Fruit fly (Drosophila melanogaster): ENCODE data around the gene Polr2J.
A peak's percentile ranks its signal among the peaks of the same experiment; 100 is the strongest.

The Polr2J gene

dm6 chr2L:17421366-17421765 is 11.2 kb upstream of the Polr2J start (continued):
- TF ChIP-seq Sox15 (GFP tag; optimal IDR thresholded peaks at IDR 0.05) (peak; percentile 3), CG6854 (GFP tag; optimal IDR thresholded peaks at IDR 0.05) (no peak), CG11902 (GFP tag; optimal IDR thresholded peaks at IDR 0.05) (no peak)

DNA sequence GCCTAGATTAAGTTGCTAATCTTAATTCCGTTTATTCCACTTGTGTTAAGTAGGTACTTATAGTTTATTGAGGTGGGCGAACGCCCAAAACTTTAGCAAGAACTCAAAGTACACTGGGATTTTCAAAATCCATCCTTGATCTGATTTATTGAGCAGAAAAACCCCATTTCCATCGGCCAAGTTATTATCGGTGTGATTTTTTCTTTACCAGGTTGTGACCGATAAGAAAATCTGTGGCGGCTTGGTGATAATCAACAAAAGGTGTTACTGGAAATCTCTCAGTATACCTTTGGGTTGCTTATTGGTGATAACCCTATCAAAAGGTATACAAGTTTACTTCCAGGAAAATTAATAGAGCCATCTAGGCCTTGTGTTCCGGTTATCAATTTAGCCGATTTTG is 10.2 kb upstream of the Polr2J start:
- TF ChIP-seq Lpt (GFP tag; optimal IDR thresholded peaks at IDR 0.05) (no peak), Hr38 (GFP tag; optimal IDR thresholded peaks at IDR 0.05) (no peak), ss (GFP tag; optimal IDR thresholded peaks at IDR 0.05) (no peak), Blimp-1 (GFP tag; optimal IDR thresholded peaks at IDR 0.05) (no peak), Met (GFP tag; optimal IDR thresholded peaks at IDR 0.05) (no peak), CG6276 (GFP tag; optimal IDR thresholded peaks at IDR 0.05) (no peak), Gug (GFP tag; IDR thresholded peaks at IDR 0.05) (no peak), Sox15 (GFP tag; optimal IDR thresholded peaks at IDR 0.05) (no peak), esn (GFP tag; optimal IDR thresholded peaks at IDR 0.05) (no peak)

DNA sequence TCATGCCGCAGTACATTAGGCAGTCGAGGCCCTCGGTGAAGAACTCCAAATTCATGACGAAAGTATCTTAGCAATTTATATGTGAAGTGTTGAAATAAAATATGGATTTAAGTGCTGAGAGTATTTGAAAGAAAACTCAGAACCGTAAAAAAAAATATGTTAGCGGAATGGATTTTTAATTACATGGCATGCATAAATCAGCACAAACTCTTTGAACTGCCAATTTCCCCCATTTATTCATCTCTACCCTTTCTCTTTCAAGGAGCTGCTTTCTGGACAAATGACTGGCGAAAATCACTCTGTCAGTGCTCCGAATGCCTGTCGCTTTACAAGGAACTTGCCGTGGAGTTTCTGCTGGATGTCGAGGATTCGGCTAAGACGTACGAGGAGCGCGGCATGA is 2.3 kb upstream of the Polr2J start, which contains the start of gene Rsph9:
TSS of gene Rsph9 (minus strand) at position 101 of the 400 bp plus-strand sequence.
- TF ChIP-seq Gug (GFP tag; IDR thresholded peaks at IDR 0.05) (no peak), CG8632 (GFP tag; optimal IDR thresholded peaks at IDR 0.05) (no peak), achi (GFP tag; optimal IDR thresholded peaks at IDR 0.05) (no peak), CG11294 (GFP tag; IDR thresholded peaks at IDR 0.05) (no peak), Smox (GFP tag; optimal IDR thresholded peaks at IDR 0.05) (no peak), OdsH (GFP tag; optimal IDR thresholded peaks at IDR 0.05) (no peak), CG15336 (GFP tag; IDR thresholded peaks at IDR 0.05) (no peak), fd85E (GFP tag; optimal IDR thresholded peaks at IDR 0.05) (no peak), Ets21C (GFP tag; optimal IDR thresholded peaks at IDR 0.05) (no peak), cyc (GFP tag; optimal IDR thresholded peaks at IDR 0.05) (no peak), CG6792 (GFP tag; optimal IDR thresholded peaks at IDR 0.05) (no peak), CG32006 (GFP tag; optimal IDR thresholded peaks at IDR 0.05) (no peak), CG7368 (GFP tag; optimal IDR thresholded peaks at IDR 0.05) (no peak), Sox102F (GFP tag; optimal IDR thresholded peaks at IDR 0.05) (no peak), CG16779 (tag; optimal IDR thresholded peaks at IDR 0.05) (no peak), CG34406 (GFP tag; optimal IDR thresholded peaks at IDR 0.05) (no peak)

DNA sequence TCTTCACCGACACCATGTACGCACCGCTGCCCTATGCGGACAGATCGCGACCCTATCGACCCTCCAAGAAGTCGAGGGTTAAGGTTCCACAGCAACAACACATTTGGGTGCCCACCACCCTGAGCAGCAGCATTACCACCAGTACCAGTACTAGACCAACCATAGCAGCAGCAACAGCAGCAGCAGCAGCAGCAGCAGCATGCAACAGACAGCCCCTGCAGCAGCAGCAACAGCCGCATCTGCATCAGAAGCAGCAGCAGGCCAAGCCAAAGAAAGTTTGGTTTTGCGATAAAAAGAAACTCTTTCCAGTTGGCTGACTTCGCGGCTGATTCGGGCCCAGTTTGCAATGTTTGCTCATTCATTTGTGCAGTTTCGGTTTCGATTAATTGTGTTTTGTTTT is 7.7 kb downstream of the Polr2J start:
- TF ChIP-seq CG11762 (GFP tag; optimal IDR thresholded peaks at IDR 0.05; ENCODE audit: insufficient read depth) = no peak
- no peak for TF ChIP-seq CG16779 (tag; optimal IDR thresholded peaks at IDR 0.05)
- TF ChIP-seq ss (GFP tag; optimal IDR thresholded peaks at IDR 0.05) = no peak
- no peak for TF ChIP-seq Hr38 (GFP tag; optimal IDR thresholded peaks at IDR 0.05)
- TF ChIP-seq CG6163 (GFP tag; IDR thresholded peaks at IDR 0.05) = no peak
- TF ChIP-seq Sox15 (GFP tag; optimal IDR thresholded peaks at IDR 0.05) = no peak
- TF ChIP-seq CG3919 (GFP tag; optimal IDR thresholded peaks at IDR 0.05) = no peak
- TF ChIP-seq CG6792 (GFP tag; optimal IDR thresholded peaks at IDR 0.05) = no peak
- TF ChIP-seq CG10631 (GFP tag; optimal IDR thresholded peaks at IDR 0.05) = no peak
- no peak for TF ChIP-seq dac (GFP tag; optimal IDR thresholded peaks at IDR 0.05)
- no peak for TF ChIP-seq lz (GFP tag; optimal IDR thresholded peaks at IDR 0.05)
- TF ChIP-seq OdsH (GFP tag; optimal IDR thresholded peaks at IDR 0.05) = no peak
- no peak for TF ChIP-seq pdm3 (GFP tag; optimal IDR thresholded peaks at IDR 0.05)
- TF ChIP-seq CG8119 (GFP tag; IDR thresholded peaks at IDR 0.05) = no peak
- TF ChIP-seq CG34406 (GFP tag; optimal IDR thresholded peaks at IDR 0.05) = no peak
- no peak for TF ChIP-seq fkh (GFP tag; optimal IDR thresholded peaks at IDR 0.05)
- no peak for TF ChIP-seq fd59A (GFP tag; optimal IDR thresholded peaks at IDR 0.05)
- no peak for TF ChIP-seq CG10669 (GFP tag; optimal IDR thresholded peaks at IDR 0.05)
- no peak for TF ChIP-seq CG6808 (GFP tag; optimal IDR thresholded peaks at IDR 0.05)
- no peak for TF ChIP-seq CG8319 (GFP tag; optimal IDR thresholded peaks at IDR 0.05)

Data from whole organism, prepupa.